Worm (Caenorhabditis elegans) whole organism, L3 larva: Measurements from ENCODE around the gene rml-4.

Experiments used
- R02D3.7 ChIP-seq: fragments of 150-350 bp; optimal IDR thresholded peaks from 2 replicates; lab custom pipeline; 2014; ENCODE audit warnings: missing biosample characterization, missing genetic modification characterization
- ama-1 ChIP-seq: fragments of 150-350 bp; optimal IDR thresholded peaks from 2 replicates; lab custom pipeline; 2018
- fos-1 ChIP-seq: fragments of 150-350 bp; optimal IDR thresholded peaks from 2 replicates; lab custom pipeline; 2014; ENCODE audit warnings: missing biosample characterization, missing genetic modification characterization
- nfya-1 ChIP-seq: sonication (generic microtip); optimal IDR thresholded peaks from 2 replicates; lab custom pipeline; 2017; ENCODE audit warnings: missing genetic modification characterization, mild to moderate bottlenecking, missing compliant biosample characterization, antibody characterized with exemption, moderate library complexity; ENCODE audit not compliant: insufficient read depth
- nhr-12 ChIP-seq: fragments of 150-350 bp; optimal IDR thresholded peaks from 2 replicates; lab custom pipeline; 2014; ENCODE audit warnings: missing biosample characterization, missing genetic modification characterization
- nhr-28 ChIP-seq: fragments of 150-350 bp; optimal IDR thresholded peaks from 2 replicates; lab custom pipeline; 2014; ENCODE audit warnings: missing biosample characterization, missing genetic modification characterization
- nhr-67 ChIP-seq: fragments of 150-350 bp; optimal IDR thresholded peaks from 2 replicates; lab custom pipeline; 2014; ENCODE audit warnings: missing biosample characterization, missing genetic modification characterization
- nhr-77 ChIP-seq: fragments of 150-350 bp; optimal IDR thresholded peaks from 2 replicates; lab custom pipeline; 2014; ENCODE audit warnings: missing biosample characterization, missing genetic modification characterization
- pqm-1 ChIP-seq: fragments of 150-350 bp; optimal IDR thresholded peaks from 2 replicates; lab custom pipeline; 2017; ENCODE audit warnings: missing biosample characterization, missing genetic modification characterization, inconsistent platforms
- snpc-4 ChIP-seq: fragments of 150-350 bp; optimal IDR thresholded peaks from 2 replicates; lab custom pipeline; 2014; ENCODE audit warnings: missing biosample characterization, missing genetic modification characterization
- unc-62 ChIP-seq: fragments of 150-350 bp; sonication (generic microtip); optimal IDR thresholded peaks from 4 replicates; lab custom pipeline; 2014; ENCODE audit warnings: missing biosample characterization, missing genetic modification reagents, missing genetic modification characterization
- zag-1 ChIP-seq: fragments of 150-350 bp; optimal IDR thresholded peaks from 2 replicates; lab custom pipeline; 2014; ENCODE audit warnings: missing biosample characterization, missing genetic modification characterization
- ztf-4 ChIP-seq: fragments of 150-350 bp; optimal IDR thresholded peaks from 2 replicates; lab custom pipeline; 2014; ENCODE audit warnings: missing biosample characterization, missing genetic modification characterization

DNA sequence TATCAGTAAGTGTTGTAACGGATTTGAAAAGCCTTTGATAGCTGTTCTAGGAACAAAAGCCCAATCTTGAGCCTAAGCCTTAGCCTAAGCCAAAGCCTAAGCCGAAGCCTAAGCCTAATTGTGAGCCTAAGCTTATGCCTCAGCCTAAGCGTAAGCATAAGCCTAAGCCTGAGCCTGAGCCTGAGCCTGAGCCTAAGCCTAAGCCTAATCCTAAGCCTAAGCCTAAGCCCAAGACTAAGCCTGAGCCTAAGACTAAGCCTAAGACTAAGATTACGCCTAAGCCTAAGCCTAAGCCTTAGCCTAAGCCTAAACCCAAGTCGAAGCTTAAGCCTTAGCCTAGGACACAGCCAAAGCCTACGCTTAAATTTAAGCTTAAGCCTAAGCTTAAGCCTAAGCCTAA, 17.3 kb upstream of the rml-4 start:
- no peak for TF ChIP-seq nhr-77 (tag; lab: Kevin White, UChicago)
- no peak for TF ChIP-seq fos-1 (tag; lab: Kevin White, UChicago)
- no peak for TF ChIP-seq R02D3.7 (tag; lab: Kevin White, UChicago)
- TF ChIP-seq nhr-28 = no peak
- no peak for TF ChIP-seq nhr-67 (tag; lab: Kevin White, UChicago)
- TF ChIP-seq pqm-1 (tag; lab: Kevin White, UChicago) = no peak
- no peak for TF ChIP-seq unc-62 (GFP tag; lab: Kevin White, UChicago)
- TF ChIP-seq nhr-12 (tag; lab: Kevin White, UChicago) = no peak
- no peak for TF ChIP-seq snpc-4 (tag; lab: Kevin White, UChicago)
- no peak for TF ChIP-seq zag-1 (tag; lab: Kevin White, UChicago)
- TF ChIP-seq ama-1 (lab: Kevin White, UChicago) = no peak
- no peak for TF ChIP-seq nfya-1
- no peak for TF ChIP-seq ztf-4 (tag; lab: Kevin White, UChicago)
